Fruit fly (Drosophila melanogaster) whole organism, prepupa: ENCODE results near the gene ND-20L.

Source experiments
- Blimp-1 ChIP-seq: fragments of 200-800 bp; sonication (Bioruptor generic); optimal IDR thresholded peaks from 3 replicates; lab custom pipeline; 2017; ENCODE audit warnings: missing biosample characterization, missing genetic modification characterization, mild to moderate bottlenecking, moderate library complexity, missing genetic modification reagents
- CG10631 ChIP-seq: fragments of 200-800 bp; sonication (Bioruptor generic); optimal IDR thresholded peaks from 2 replicates; lab custom pipeline; 2016; ENCODE audit warnings: missing biosample characterization, missing genetic modification characterization
- CG11294 ChIP-seq: fragments of 200-800 bp; sonication (Bioruptor generic); IDR thresholded peaks from 2 replicates; pipeline ENCODE4 v1.3.6; 2022; ENCODE audit warnings: missing biosample characterization, missing genetic modification characterization
- CG15336 ChIP-seq: fragments of 200-800 bp; sonication (Bioruptor generic); IDR thresholded peaks from 2 replicates; pipeline ENCODE4 v1.3.6; 2022; ENCODE audit warnings: missing biosample characterization, missing genetic modification characterization
- CG16779 ChIP-seq: fragments of 200-800 bp; sonication (Bioruptor generic); optimal IDR thresholded peaks from 3 replicates; lab custom pipeline; 2017; ENCODE audit warnings: missing biosample characterization, mild to moderate bottlenecking, missing genetic modification characterization
- CG3032 ChIP-seq: fragments of 200-800 bp; optimal IDR thresholded peaks from 2 replicates; lab custom pipeline; 2019; ENCODE audit warnings: missing biosample characterization, mild to moderate bottlenecking, missing genetic modification characterization, moderate library complexity
- CG31627 ChIP-seq: fragments of 200-800 bp; sonication (Bioruptor generic); optimal IDR thresholded peaks from 3 replicates; lab custom pipeline; 2016; ENCODE audit warnings: missing biosample characterization, missing genetic modification characterization
- CG32006 ChIP-seq: fragments of 200-800 bp; sonication (Bioruptor generic); optimal IDR thresholded peaks from 3 replicates; lab custom pipeline; 2017; ENCODE audit warnings: missing biosample characterization, mild to moderate bottlenecking, missing genetic modification characterization
- CG34406 ChIP-seq: fragments of 200-800 bp; sonication (Bioruptor generic); optimal IDR thresholded peaks from 3 replicates; lab custom pipeline; 2016; ENCODE audit warnings: missing biosample characterization, missing genetic modification characterization
- CG3919 ChIP-seq: fragments of 200-800 bp; sonication (Bioruptor generic); optimal IDR thresholded peaks from 3 replicates; lab custom pipeline; 2016; ENCODE audit warnings: missing biosample characterization, missing genetic modification characterization
- CG4318 ChIP-seq: fragments of 200-800 bp; sonication (Bioruptor generic); optimal IDR thresholded peaks from 3 replicates; lab custom pipeline; 2017; ENCODE audit warnings: missing biosample characterization, mild to moderate bottlenecking, missing genetic modification characterization
- CG6163 ChIP-seq: fragments of 200-800 bp; sonication (Bioruptor generic); IDR thresholded peaks from 3 replicates; pipeline ENCODE4 v1.3.6; 2022; ENCODE audit warnings: missing biosample characterization, missing genetic modification characterization
- CG6276 ChIP-seq: fragments of 200-800 bp; sonication (Bioruptor generic); optimal IDR thresholded peaks from 2 replicates; lab custom pipeline; 2017; ENCODE audit warnings: missing biosample characterization, mild to moderate bottlenecking, missing genetic modification characterization
- CG6792 ChIP-seq: fragments of 200-800 bp; sonication (Bioruptor generic); optimal IDR thresholded peaks from 3 replicates; lab custom pipeline; 2016; ENCODE audit warnings: missing biosample characterization, missing genetic modification characterization
- CG6808 ChIP-seq: fragments of 200-800 bp; sonication (Bioruptor generic); optimal IDR thresholded peaks from 3 replicates; lab custom pipeline; 2017; ENCODE audit warnings: missing biosample characterization, missing genetic modification characterization, mild to moderate bottlenecking, moderate library complexity, missing genetic modification reagents
- CG8319 ChIP-seq: fragments of 200-800 bp; sonication (Bioruptor generic); optimal IDR thresholded peaks from 3 replicates; lab custom pipeline; 2016; ENCODE audit warnings: missing biosample characterization, missing genetic modification characterization
- Eip78C ChIP-seq: fragments of 200-800 bp; sonication (Bioruptor generic); peaks from one replicate; lab custom pipeline; 2016; ENCODE audit warnings: missing biosample characterization, missing genetic modification characterization
- Hr39 ChIP-seq: fragments of 200-800 bp; sonication (Bioruptor generic); optimal IDR thresholded peaks from 2 replicates; lab custom pipeline; 2016; ENCODE audit warnings: missing biosample characterization, missing genetic modification characterization
- Hr4 ChIP-seq: fragments of 200-800 bp; sonication (Bioruptor generic); optimal IDR thresholded peaks from 3 replicates; lab custom pipeline; 2016; ENCODE audit warnings: missing biosample characterization, missing genetic modification characterization
- OdsH ChIP-seq: fragments of 200-800 bp; sonication (Bioruptor generic); optimal IDR thresholded peaks from 3 replicates; lab custom pipeline; 2016; ENCODE audit warnings: missing biosample characterization, missing genetic modification characterization
- Sox102F ChIP-seq: fragments of 200-800 bp; sonication (Bioruptor generic); optimal IDR thresholded peaks from 2 replicates; lab custom pipeline; 2016; ENCODE audit warnings: missing biosample characterization, mild to moderate bottlenecking, missing genetic modification characterization
- Sox14 ChIP-seq: fragments of 200-800 bp; sonication (Bioruptor generic); optimal IDR thresholded peaks from 3 replicates; lab custom pipeline; 2016; ENCODE audit warnings: missing biosample characterization, missing genetic modification characterization
- Sox15 ChIP-seq: fragments of 200-800 bp; sonication (Bioruptor generic); optimal IDR thresholded peaks from 3 replicates; lab custom pipeline; 2016; ENCODE audit warnings: missing biosample characterization, missing genetic modification characterization
- achi ChIP-seq: fragments of 200-800 bp; sonication (Bioruptor generic); optimal IDR thresholded peaks from 3 replicates; lab custom pipeline; 2016; ENCODE audit warnings: missing biosample characterization, missing genetic modification characterization
- acj6 ChIP-seq: fragments of 200-800 bp; sonication (Bioruptor generic); optimal IDR thresholded peaks from 3 replicates; lab custom pipeline; 2016; ENCODE audit warnings: missing biosample characterization, missing genetic modification characterization
- cyc ChIP-seq: fragments of 200-800 bp; sonication (Bioruptor generic); optimal IDR thresholded peaks from 3 replicates; lab custom pipeline; 2016; ENCODE audit warnings: missing biosample characterization, missing genetic modification characterization
- dac ChIP-seq: fragments of 200-800 bp; sonication (Bioruptor generic); optimal IDR thresholded peaks from 2 replicates; lab custom pipeline; 2017; ENCODE audit warnings: missing biosample characterization, mild to moderate bottlenecking, missing genetic modification characterization
- fd59A ChIP-seq: fragments of 200-800 bp; sonication (Bioruptor generic); optimal IDR thresholded peaks from 2 replicates; lab custom pipeline; 2017; ENCODE audit warnings: missing biosample characterization, mild to moderate bottlenecking, missing genetic modification characterization, missing genetic modification reagents
- fkh ChIP-seq: fragments of 200-800 bp; sonication (Bioruptor generic); optimal IDR thresholded peaks from 3 replicates; lab custom pipeline; 2017; ENCODE audit warnings: missing biosample characterization, mild to moderate bottlenecking, missing genetic modification characterization, moderate library complexity
- lz ChIP-seq: fragments of 200-800 bp; sonication (Bioruptor generic); optimal IDR thresholded peaks from 3 replicates; lab custom pipeline; 2016; ENCODE audit warnings: missing biosample characterization, missing genetic modification characterization
- pdm3 ChIP-seq: fragments of 200-800 bp; sonication (Bioruptor generic); optimal IDR thresholded peaks from 3 replicates; lab custom pipeline; 2016; ENCODE audit warnings: missing biosample characterization, missing genetic modification characterization
- svp ChIP-seq: fragments of 200-800 bp; sonication (Bioruptor generic); peaks from one replicate; lab custom pipeline; 2016; ENCODE audit warnings: missing biosample characterization, missing genetic modification characterization
- topi ChIP-seq: fragments of 200-800 bp; sonication (Bioruptor generic); optimal IDR thresholded peaks from 3 replicates; lab custom pipeline; 2016; ENCODE audit warnings: missing biosample characterization, missing genetic modification characterization
- vri ChIP-seq: fragments of 200-800 bp; sonication (Bioruptor generic); optimal IDR thresholded peaks from 3 replicates; lab custom pipeline; 2016; ENCODE audit warnings: missing biosample characterization, mild to moderate bottlenecking, missing genetic modification characterization

Gene ND-20L

DNA sequence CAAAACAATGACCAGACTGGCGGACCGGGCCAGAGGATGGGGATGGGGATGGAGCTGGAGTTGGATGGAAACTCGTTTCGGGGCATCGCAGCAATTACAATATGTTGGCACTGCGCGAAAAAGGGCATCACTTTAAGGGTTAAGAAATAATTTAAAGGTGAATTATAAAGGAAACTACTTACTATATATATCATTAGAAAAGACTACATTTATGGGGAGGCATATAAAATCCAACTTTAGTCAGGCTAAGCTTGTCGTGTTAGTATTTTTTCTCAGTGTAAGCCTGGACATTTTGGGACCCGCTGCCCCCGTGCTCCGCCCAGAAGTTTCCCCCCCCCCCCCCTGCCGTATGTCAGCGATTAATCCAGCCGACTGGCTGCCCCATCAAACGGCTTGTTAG lies 8.9 kb upstream of the ND-20L start (continued):
- TF ChIP-seq pdm3 (GFP tag; lab: Kevin White, UChicago) = no peak
- TF ChIP-seq CG32006 (GFP tag; lab: Kevin White, UChicago) = no peak
- peak; percentile 16 for TF ChIP-seq achi
- no peak for TF ChIP-seq CG16779
- no peak for TF ChIP-seq Sox102F (GFP tag; lab: Kevin White, UChicago)
- TF ChIP-seq fkh (GFP tag; lab: Kevin White, UChicago) = no peak
- no peak for TF ChIP-seq Blimp-1 (GFP tag; lab: Kevin White, UChicago)
- TF ChIP-seq CG10631 (GFP tag; lab: Kevin White, UChicago) = peak; percentile 48
- no peak for TF ChIP-seq svp (GFP tag; lab: Kevin White, UChicago)
- peak; percentile 51 for TF ChIP-seq CG3919 (GFP tag; lab: Kevin White, UChicago)
- peak; percentile 24 for TF ChIP-seq acj6 (GFP tag; lab: Kevin White, UChicago)
- no peak for TF ChIP-seq Hr4 (GFP tag; lab: Kevin White, UChicago)
- no peak for TF ChIP-seq Sox14 (GFP tag; lab: Kevin White, UChicago)
- TF ChIP-seq OdsH = no peak
- TF ChIP-seq fd59A (GFP tag; lab: Kevin White, UChicago) = peak; percentile 1

DNA sequence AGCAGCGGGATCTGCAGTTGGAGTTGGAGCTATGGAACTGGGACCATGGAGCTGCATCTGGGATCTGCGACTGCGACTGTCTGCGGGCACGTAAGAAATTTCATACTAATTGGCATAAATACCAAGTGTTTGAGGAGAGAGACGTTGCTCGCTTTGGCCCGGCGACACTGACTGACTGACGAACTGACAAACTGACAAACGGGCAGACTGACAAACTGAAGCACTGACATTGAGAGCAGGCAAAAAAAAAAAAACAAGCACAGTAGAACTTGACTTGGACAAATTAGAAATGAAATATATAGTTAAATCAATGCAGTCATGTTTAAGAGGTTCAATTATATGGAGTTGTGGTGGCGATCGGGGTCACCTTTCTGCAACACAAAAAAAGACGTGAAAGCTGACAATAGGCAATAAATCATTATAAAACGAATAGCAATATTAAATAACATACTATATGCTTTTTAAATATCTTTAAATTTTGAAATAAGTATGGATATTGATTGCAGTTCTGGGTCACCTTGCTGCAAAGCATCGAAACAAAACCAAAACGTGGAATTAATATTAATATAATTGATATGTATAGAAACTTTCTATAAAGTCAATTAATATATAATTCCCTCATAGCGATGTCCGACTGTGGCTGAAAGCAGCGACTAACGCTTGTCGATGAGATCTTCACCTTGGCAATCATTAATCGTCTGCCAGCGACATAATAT lies 6.8 kb upstream of the ND-20L start:
- TF ChIP-seq svp (GFP tag; lab: Kevin White, UChicago) = peak; percentile 40
- TF ChIP-seq Hr4 (GFP tag; lab: Kevin White, UChicago) = peak; percentile 8
- TF ChIP-seq Sox15 (GFP tag; lab: Kevin White, UChicago) = no peak
- no peak for TF ChIP-seq CG6792 (GFP tag; lab: Kevin White, UChicago)
- TF ChIP-seq CG31627 (GFP tag; lab: Kevin White, UChicago) = no peak
- TF ChIP-seq topi = no peak
- TF ChIP-seq CG32006 (GFP tag; lab: Kevin White, UChicago) = peak; percentile 69
- no peak for TF ChIP-seq cyc (GFP tag; lab: Kevin White, UChicago)
- TF ChIP-seq CG6163 = no peak
- TF ChIP-seq CG6276 = peak; percentile 0
- TF ChIP-seq CG4318 = peak; percentile 13
- TF ChIP-seq CG6808 (GFP tag; lab: Kevin White, UChicago) = no peak
- TF ChIP-seq dac (GFP tag; lab: Kevin White, UChicago) = no peak
- TF ChIP-seq Eip78C = peak; percentile 54

DNA sequence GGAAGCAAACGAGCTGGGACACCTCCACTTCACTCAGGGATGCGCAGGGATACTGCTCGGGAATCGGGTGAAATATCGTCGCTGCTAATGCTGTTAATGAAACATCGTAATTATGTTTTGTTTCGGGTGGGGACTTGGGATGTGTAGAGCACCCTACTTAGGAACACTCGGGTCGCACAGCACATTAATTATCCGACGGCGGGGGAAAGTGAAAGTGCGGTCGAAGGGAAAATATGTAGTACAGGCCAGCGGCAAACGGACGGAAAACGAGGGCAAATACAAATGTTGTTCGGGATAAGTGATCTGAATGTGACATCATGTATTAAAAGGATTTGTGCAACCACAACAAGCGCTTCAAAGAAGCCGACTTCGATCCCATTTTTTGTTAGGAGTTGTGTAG lies 4.0 kb upstream of the ND-20L start:
- TF ChIP-seq CG6163 (no peak), CG31627 (GFP tag; lab: Kevin White, UChicago) (no peak), OdsH (no peak), CG8319 (GFP tag; lab: Kevin White, UChicago) (no peak), Hr4 (GFP tag; lab: Kevin White, UChicago) (no peak), vri (GFP tag; lab: Kevin White, UChicago) (no peak), CG15336 (no peak), CG10631 (GFP tag; lab: Kevin White, UChicago) (no peak), cyc (GFP tag; lab: Kevin White, UChicago) (no peak), CG34406 (GFP tag; lab: Kevin White, UChicago) (no peak), fkh (GFP tag; lab: Kevin White, UChicago) (no peak), CG11294 (GFP tag; lab: Robert Waterston, UW) (no peak), lz (GFP tag; lab: Kevin White, UChicago) (no peak), Hr39 (GFP tag; lab: Kevin White, UChicago) (no peak), CG3032 (tag; lab: Kevin White, UChicago) (no peak)
